Fruit fly (Drosophila melanogaster) whole organism, embryonic: ENCODE results near the gene BRWD3.

Experiments
- ATbp ChIP-seq: fragments of 200-800 bp; sonication (Bioruptor generic); optimal IDR thresholded peaks from 2 replicates; lab custom pipeline; 2017; ENCODE audit warnings: missing biosample characterization, mild to moderate bottlenecking, missing genetic modification characterization, missing genetic modification reagents
- Blimp-1 ChIP-seq: fragments of 200-800 bp; sonication (Bioruptor generic); optimal IDR thresholded peaks from 3 replicates; lab custom pipeline; 2018; ENCODE audit warnings: missing biosample characterization, missing genetic modification characterization, mild to moderate bottlenecking, moderate library complexity, missing genetic modification reagents
- CG10209 ChIP-seq: fragments of 200-800 bp; sonication (Bioruptor generic); optimal IDR thresholded peaks from 3 replicates; lab custom pipeline; 2017; ENCODE audit warnings: missing biosample characterization, mild to moderate bottlenecking, missing genetic modification characterization, missing genetic modification reagents
- CG1024 ChIP-seq: fragments of 200-800 bp; sonication (Bioruptor generic); IDR thresholded peaks from 2 replicates; pipeline ENCODE4 v1.3.6; 2022; ENCODE audit warnings: missing biosample characterization, missing genetic modification characterization
- CG10431 ChIP-seq: fragments of 200-800 bp; sonication (Bioruptor generic); optimal IDR thresholded peaks from 3 replicates; lab custom pipeline; 2018; ENCODE audit warnings: missing biosample characterization, mild to moderate bottlenecking, missing genetic modification characterization
- CG10959 ChIP-seq: fragments of 200-800 bp; sonication (Bioruptor generic); IDR thresholded peaks from 2 replicates; pipeline ENCODE4 v1.3.6; 2022; ENCODE audit warnings: missing biosample characterization, missing genetic modification characterization
- CG11398 ChIP-seq: fragments of 200-800 bp; sonication (Bioruptor generic); optimal IDR thresholded peaks from 2 replicates; lab custom pipeline; 2016; ENCODE audit warnings: missing biosample characterization, missing genetic modification characterization
- CG11696 ChIP-seq: fragments of 200-800 bp; sonication (Bioruptor generic); IDR thresholded peaks from 2 replicates; pipeline ENCODE4 v1.3.6; 2022; ENCODE audit warnings: missing biosample characterization, missing genetic modification characterization
- CG12659 ChIP-seq: fragments of 200-800 bp; sonication (Bioruptor generic); optimal IDR thresholded peaks from 3 replicates; lab custom pipeline; 2017; ENCODE audit warnings: mild to moderate bottlenecking, missing biosample characterization, missing genetic modification reagents, missing genetic modification characterization
- CG12942 ChIP-seq: fragments of 200-800 bp; sonication (Bioruptor generic); optimal IDR thresholded peaks from 3 replicates; lab custom pipeline; 2016; ENCODE audit warnings: missing biosample characterization, missing genetic modification characterization
- CG15269 ChIP-seq: fragments of 200-800 bp; sonication (Bioruptor generic); optimal IDR thresholded peaks from 2 replicates; lab custom pipeline; 2018; ENCODE audit warnings: missing biosample characterization, mild to moderate bottlenecking, missing genetic modification characterization, moderate library complexity
- CG15601 ChIP-seq: fragments of 200-800 bp; sonication (Bioruptor generic); optimal IDR thresholded peaks from 3 replicates; lab custom pipeline; 2019; ENCODE audit warnings: missing biosample characterization, mild to moderate bottlenecking, missing genetic modification characterization, moderate library complexity
- CG16863 ChIP-seq: fragments of 200-800 bp; sonication (Bioruptor generic); optimal IDR thresholded peaks from 3 replicates; lab custom pipeline; 2016; ENCODE audit warnings: missing biosample characterization, missing genetic modification characterization
- CG3065 ChIP-seq: fragments of 200-800 bp; sonication (Bioruptor generic); optimal IDR thresholded peaks from 2 replicates; lab custom pipeline; 2016; ENCODE audit warnings: missing biosample characterization, missing genetic modification characterization
- CG32532 ChIP-seq: fragments of 200-800 bp; sonication (Bioruptor generic); IDR thresholded peaks from 2 replicates; pipeline ENCODE4 v1.3.6; 2022; ENCODE audit warnings: missing biosample characterization, missing genetic modification characterization
- CG3838 ChIP-seq: fragments of 200-800 bp; sonication (Bioruptor generic); optimal IDR thresholded peaks from 3 replicates; lab custom pipeline; 2016; ENCODE audit warnings: missing biosample characterization, missing genetic modification characterization
- CG42726 ChIP-seq: fragments of 200-800 bp; sonication (Bioruptor generic); IDR thresholded peaks from 2 replicates; pipeline ENCODE4 v1.3.6; 2022; ENCODE audit warnings: missing biosample characterization, missing genetic modification characterization; ENCODE audit not compliant: partially characterized antibody
- CG4360 ChIP-seq: fragments of 200-800 bp; sonication (Bioruptor generic); IDR thresholded peaks from 2 replicates; pipeline ENCODE4 v1.3.6; 2022; ENCODE audit warnings: missing biosample characterization, missing genetic modification characterization
- CG6175 ChIP-seq: fragments of 200-800 bp; sonication (Bioruptor generic); IDR thresholded peaks from 3 replicates; pipeline ENCODE4 v1.3.6; 2022; ENCODE audit warnings: missing biosample characterization, missing genetic modification characterization
- CG6654 ChIP-seq: fragments of 200-800 bp; sonication (Bioruptor generic); optimal IDR thresholded peaks from 2 replicates; lab custom pipeline; 2017; ENCODE audit warnings: missing biosample characterization, mild to moderate bottlenecking, missing genetic modification characterization
- CG6813 ChIP-seq: fragments of 200-800 bp; sonication (Bioruptor generic); optimal IDR thresholded peaks from 2 replicates; lab custom pipeline; 2017; ENCODE audit warnings: missing biosample characterization, missing genetic modification characterization, mild to moderate bottlenecking, moderate library complexity, missing genetic modification reagents
- CG7745 ChIP-seq: fragments of 200-800 bp; sonication (Bioruptor generic); optimal IDR thresholded peaks from 2 replicates; lab custom pipeline; 2018; ENCODE audit warnings: missing biosample characterization, mild to moderate bottlenecking, missing genetic modification characterization, moderate library complexity
- CG8281 ChIP-seq: fragments of 200-800 bp; sonication (Bioruptor generic); optimal IDR thresholded peaks from 2 replicates; lab custom pipeline; 2018; ENCODE audit warnings: missing biosample characterization, mild to moderate bottlenecking, missing genetic modification characterization, moderate library complexity
- CG9215 ChIP-seq: fragments of 200-800 bp; sonication (Bioruptor generic); IDR thresholded peaks from 2 replicates; pipeline ENCODE4 v1.3.6; 2022; ENCODE audit warnings: missing biosample characterization, missing genetic modification characterization
- CG9727 ChIP-seq: fragments of 200-800 bp; sonication (Bioruptor generic); optimal IDR thresholded peaks from 3 replicates; lab custom pipeline; 2017; ENCODE audit warnings: missing biosample characterization, mild to moderate bottlenecking, missing genetic modification characterization
- Dad ChIP-seq: fragments of 200-800 bp; sonication (Bioruptor generic); optimal IDR thresholded peaks from 3 replicates; lab custom pipeline; 2016; ENCODE audit warnings: missing biosample characterization, missing genetic modification characterization
- Doc2 ChIP-seq: fragments of 200-800 bp; sonication (Bioruptor generic); IDR thresholded peaks from 2 replicates; pipeline ENCODE4 v1.3.6; 2022; ENCODE audit warnings: missing biosample characterization, missing genetic modification characterization
- Hr51 ChIP-seq, 2 experiments: fragments of 200-800 bp; sonication (Bioruptor generic); optimal IDR thresholded peaks; 2 replicates in 1 of 2; 3 replicates in 1 of 2; lab custom pipeline; 2016 to 2018; ENCODE audit warnings: missing biosample characterization in 2 of 2, missing genetic modification characterization in 2 of 2, mild to moderate bottlenecking in 1 of 2, moderate library complexity in 1 of 2
- Kr ChIP-seq: fragments of 200-800 bp; sonication (Bioruptor generic); optimal IDR thresholded peaks from 2 replicates; lab custom pipeline; 2017; ENCODE audit warnings: missing biosample characterization, mild to moderate bottlenecking, missing genetic modification characterization
- NK7.1 ChIP-seq: fragments of 200-800 bp; sonication (Bioruptor generic); optimal IDR thresholded peaks from 3 replicates; lab custom pipeline; 2016; ENCODE audit warnings: missing biosample characterization, missing genetic modification characterization
- Rfx ChIP-seq: fragments of 200-800 bp; sonication (Bioruptor generic); IDR thresholded peaks from 2 replicates; pipeline ENCODE4 v1.3.6; 2022; ENCODE audit warnings: missing biosample characterization, missing genetic modification characterization
- Stat92E ChIP-seq, 3 experiments: fragments of >200 bp in 2 of 3; fragments of 200-800 bp in 1 of 3; sonication (Bioruptor generic) in 1 of 3; optimal IDR thresholded peaks; 2 replicates each; lab custom pipeline; 2017 to 2019; ENCODE audit warnings: missing biosample characterization in 3 of 3, missing genetic modification characterization in 3 of 3, mild to moderate bottlenecking in 1 of 3, moderate library complexity in 1 of 3
- Usf ChIP-seq: fragments of 200-800 bp; sonication (Bioruptor generic); optimal IDR thresholded peaks from 2 replicates; lab custom pipeline; 2017; ENCODE audit warnings: missing genotype, missing biosample characterization, missing genetic modification characterization
- ab ChIP-seq: fragments of 200-800 bp; sonication (Bioruptor generic); optimal IDR thresholded peaks from 2 replicates; lab custom pipeline; 2016; ENCODE audit warnings: missing biosample characterization, missing genetic modification characterization
- ara ChIP-seq: fragments of 200-800 bp; sonication (Bioruptor generic); IDR thresholded peaks from 2 replicates; pipeline ENCODE4 v1.3.6; 2022; ENCODE audit warnings: missing biosample characterization, missing genetic modification characterization
- ato ChIP-seq: fragments of 200-800 bp; sonication (Bioruptor generic); IDR thresholded peaks from 2 replicates; pipeline ENCODE4 v1.3.6; 2022; ENCODE audit warnings: missing biosample characterization, missing genetic modification characterization; ENCODE audit not compliant: partially characterized antibody
- dan ChIP-seq: fragments of 200-800 bp; sonication (Bioruptor generic); IDR thresholded peaks from 2 replicates; pipeline ENCODE4 v1.3.6; 2022; ENCODE audit warnings: missing biosample characterization, missing genetic modification characterization
- dimm ChIP-seq: fragments of 200-800 bp; sonication (Bioruptor generic); IDR thresholded peaks from 2 replicates; pipeline ENCODE4 v1.3.6; 2022; ENCODE audit warnings: missing biosample characterization, missing genetic modification characterization
- exex ChIP-seq: fragments of 200-800 bp; sonication (Bioruptor generic); optimal IDR thresholded peaks from 4 replicates; lab custom pipeline; 2018; ENCODE audit warnings: missing biosample characterization, mild to moderate bottlenecking, missing genetic modification characterization, moderate library complexity
- gt ChIP-seq: fragments of 200-800 bp; sonication (Bioruptor generic); IDR thresholded peaks from 2 replicates; pipeline ENCODE4 v1.3.6; 2022; ENCODE audit warnings: missing biosample characterization, missing genetic modification characterization
- hb ChIP-seq: fragments of 200-800 bp; sonication (Bioruptor generic); IDR thresholded peaks from 3 replicates; pipeline ENCODE4 v1.3.6; 2022; ENCODE audit warnings: missing biosample characterization, missing genetic modification characterization; ENCODE audit not compliant: partially characterized antibody
- ind ChIP-seq: fragments of 200-800 bp; sonication (Bioruptor generic); optimal IDR thresholded peaks from 3 replicates; lab custom pipeline; 2016; ENCODE audit warnings: missing biosample characterization, missing genetic modification characterization
- kni ChIP-seq: fragments of 200-800 bp; sonication (Bioruptor generic); optimal IDR thresholded peaks from 3 replicates; lab custom pipeline; 2017; ENCODE audit warnings: mild to moderate bottlenecking, missing biosample characterization, missing genetic modification reagents, missing genetic modification characterization
- oc ChIP-seq: fragments of 200-800 bp; sonication (Bioruptor generic); optimal IDR thresholded peaks from 2 replicates; lab custom pipeline; 2018; ENCODE audit warnings: missing biosample characterization, mild to moderate bottlenecking, missing genetic modification characterization, moderate library complexity
- ranshi ChIP-seq: fragments of 200-800 bp; sonication (Bioruptor generic); IDR thresholded peaks from 2 replicates; pipeline ENCODE4 v1.3.6; 2022; ENCODE audit warnings: missing biosample characterization, missing genetic modification characterization
- row ChIP-seq: fragments of 200-800 bp; sonication (Bioruptor generic); IDR thresholded peaks from 3 replicates; pipeline ENCODE4 v1.3.6; 2022; ENCODE audit warnings: missing biosample characterization, missing genetic modification characterization
- sens ChIP-seq: fragments of 200-800 bp; sonication (Bioruptor generic); peaks from one replicate; lab custom pipeline; 2016; ENCODE audit warnings: missing biosample characterization, missing genetic modification characterization
- sens-2 ChIP-seq: fragments of 200-800 bp; sonication (Bioruptor generic); IDR thresholded peaks from 2 replicates; pipeline ENCODE4 v1.3.6; 2022; ENCODE audit warnings: missing biosample characterization, missing genetic modification characterization
- sqz ChIP-seq: fragments of 200-800 bp; sonication (Bioruptor generic); optimal IDR thresholded peaks from 3 replicates; lab custom pipeline; 2018; ENCODE audit warnings: missing biosample characterization, mild to moderate bottlenecking, missing genetic modification characterization
- tll ChIP-seq, 2 experiments: fragments of 200-800 bp in 1 of 2; fragments of >200 bp in 1 of 2; sonication (Bioruptor generic) in 1 of 2; optimal IDR thresholded peaks; 2 replicates each; lab custom pipeline; 2017 to 2019; ENCODE audit warnings: missing biosample characterization in 2 of 2, missing genetic modification characterization in 2 of 2, mild to moderate bottlenecking in 1 of 2, moderate library complexity in 1 of 2
- z ChIP-seq: fragments of 200-800 bp; sonication (Bioruptor generic); IDR thresholded peaks from 3 replicates; pipeline ENCODE4 v1.3.6; 2022; ENCODE audit warnings: missing biosample characterization, missing genetic modification characterization

Gene BRWD3

DNA sequence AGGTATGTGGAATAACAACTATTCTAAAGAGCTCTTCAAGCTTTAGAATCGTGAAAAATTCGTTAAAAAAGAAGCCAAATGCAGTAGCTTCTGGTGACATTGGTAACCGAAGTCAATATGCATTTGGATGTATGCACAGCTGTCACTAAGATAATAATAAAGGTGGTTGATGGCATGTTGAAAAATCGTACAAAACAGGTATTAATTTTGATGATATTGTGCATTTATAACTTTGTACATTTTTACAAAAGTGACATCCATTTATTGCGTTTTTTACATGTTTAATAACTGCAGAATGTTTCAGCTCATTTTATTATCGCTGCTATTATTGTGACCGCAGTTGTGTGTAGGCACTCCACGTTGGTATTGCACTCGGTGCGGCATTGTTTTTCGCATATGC is 17.3 kb upstream of the BRWD3 start (continued):
- TF ChIP-seq kni (GFP tag; lab: Kevin White, UChicago): peak; percentile 8
- no peak for TF ChIP-seq CG7745
- TF ChIP-seq CG9727 (GFP tag; lab: Kevin White, UChicago): no peak
- TF ChIP-seq hb (GFP tag; lab: Robert Waterston, UW): no peak
- TF ChIP-seq CG10959 (GFP tag; lab: Robert Waterston, UW): no peak
- no peak for TF ChIP-seq CG16863
- no peak for TF ChIP-seq Usf
- peak; percentile 87 for TF ChIP-seq sens (GFP tag; lab: Kevin White, UChicago)
- no peak for TF ChIP-seq CG32532 (GFP tag; lab: Robert Waterston, UW)
- TF ChIP-seq z (GFP tag; lab: Robert Waterston, UW): no peak
- no peak for TF ChIP-seq ara (GFP tag; lab: Robert Waterston, UW)
- TF ChIP-seq Dad (GFP tag; lab: Kevin White, UChicago): no peak
- peak; percentile 72 for TF ChIP-seq ATbp (GFP tag; lab: Kevin White, UChicago)
- TF ChIP-seq Blimp-1 (GFP tag; lab: Kevin White, UChicago): peak; percentile 38
- no peak for TF ChIP-seq NK7.1 (GFP tag; lab: Kevin White, UChicago)
- TF ChIP-seq Doc2 (GFP tag; lab: Robert Waterston, UW): no peak
- peak; percentile 25 for TF ChIP-seq CG10431 (GFP tag; lab: Kevin White, UChicago)
- no peak for TF ChIP-seq tll (GFP tag; optimal IDR thresholded peaks at IDR 0.05; lab: Kevin White, UChicago)
- 0 out of 2 replicates have a peak, but pooled peaks have one; percentile 30 for TF ChIP-seq CG4360 (GFP tag; lab: Robert Waterston, UW)
- TF ChIP-seq sqz (GFP tag; lab: Kevin White, UChicago): no peak
- no peak for TF ChIP-seq oc (tag; lab: Kevin White, UChicago)
- no peak for TF ChIP-seq CG10209
- no peak for TF ChIP-seq ab (GFP tag; lab: Kevin White, UChicago)
- TF ChIP-seq CG9215 (GFP tag; lab: Robert Waterston, UW): no peak
- no peak for TF ChIP-seq Kr
- no peak for TF ChIP-seq row (GFP tag; lab: Robert Waterston, UW)
- no peak for TF ChIP-seq sens-2 (GFP tag; lab: Robert Waterston, UW)
- no peak for TF ChIP-seq CG15601
- TF ChIP-seq CG11696: peak; percentile 66
- no peak for TF ChIP-seq CG12659 (GFP tag; lab: Kevin White, UChicago)
- TF ChIP-seq ind: no peak
- TF ChIP-seq CG11398: no peak
- TF ChIP-seq CG12942 (GFP tag; lab: Kevin White, UChicago): no peak
- no peak for TF ChIP-seq Hr51 (GFP tag; optimal IDR thresholded peaks at IDR 0.05; lab: Kevin White, UChicago)
- no peak for TF ChIP-seq dimm (GFP tag; lab: Robert Waterston, UW)
- no peak for TF ChIP-seq Rfx (GFP tag; lab: Robert Waterston, UW)
- no peak for TF ChIP-seq CG3065
- no peak for TF ChIP-seq Stat92E (GFP tag; optimal IDR thresholded peaks at IDR 0.05; lab: Kevin White, UChicago)
- no peak for TF ChIP-seq CG8281 (tag; lab: Kevin White, UChicago)
- TF ChIP-seq CG6654 (GFP tag; lab: Kevin White, UChicago): no peak
- TF ChIP-seq CG15269 (tag; lab: Kevin White, UChicago): no peak
- no peak for TF ChIP-seq ranshi (GFP tag; lab: Robert Waterston, UW)
- TF ChIP-seq CG6813: no peak
- no peak for TF ChIP-seq CG42726 (GFP tag; lab: Robert Waterston, UW)
- TF ChIP-seq gt (GFP tag; lab: Robert Waterston, UW): no peak
- no peak for TF ChIP-seq exex (tag; lab: Kevin White, UChicago)
- TF ChIP-seq CG3838 (GFP tag; lab: Kevin White, UChicago): no peak
- no peak for TF ChIP-seq ato (GFP tag; lab: Robert Waterston, UW)
- no peak for TF ChIP-seq dan
- TF ChIP-seq CG6175 (GFP tag; lab: Robert Waterston, UW): no peak
- peak; percentile 36; the same call in 1 of the 2 replicates for TF ChIP-seq CG1024 (GFP tag; lab: Robert Waterston, UW)
